Fruit fly (Drosophila melanogaster) whole organism, pupa: ENCODE data around the gene elg1.
A peak's percentile ranks its signal among the peaks of the same experiment; 100 is the strongest.

Experiments
- CG12605 ChIP-seq: fragments of 200-800 bp; sonication (Bioruptor generic); IDR thresholded peaks from 2 replicates; pipeline ENCODE4 v1.3.6; 2022; ENCODE audit warnings: missing biosample characterization, missing genetic modification characterization
- CG13204 ChIP-seq: fragments of 200-800 bp; sonication (Bioruptor generic); optimal IDR thresholded peaks from 2 replicates; lab custom pipeline; 2018; ENCODE audit warnings: missing biosample characterization, mild to moderate bottlenecking, missing genetic modification characterization, moderate library complexity
- CG14655 ChIP-seq: fragments of 200-800 bp; sonication (Bioruptor generic); optimal IDR thresholded peaks from 3 replicates; lab custom pipeline; 2017; ENCODE audit warnings: mild to moderate bottlenecking, missing biosample characterization, missing genetic modification reagents, missing genetic modification characterization
- CG15710 ChIP-seq: fragments of 200-800 bp; sonication (Bioruptor generic); optimal IDR thresholded peaks from 2 replicates; lab custom pipeline; 2018; ENCODE audit warnings: missing biosample characterization, mild to moderate bottlenecking, missing genetic modification characterization, moderate library complexity
- CG32121 ChIP-seq: fragments of 200-800 bp; sonication (Bioruptor generic); IDR thresholded peaks from 2 replicates; pipeline ENCODE4 v1.3.6; 2022; ENCODE audit warnings: missing biosample characterization, missing genetic modification characterization
- CG34367 ChIP-seq: fragments of 200-800 bp; sonication (Bioruptor generic); optimal IDR thresholded peaks from 2 replicates; lab custom pipeline; 2018; ENCODE audit warnings: missing biosample characterization, mild to moderate bottlenecking, missing genetic modification characterization
- CG4496 ChIP-seq: fragments of 200-800 bp; sonication (Bioruptor generic); IDR thresholded peaks from 3 replicates; pipeline ENCODE4 v1.3.6; 2022; ENCODE audit warnings: missing biosample characterization, missing genetic modification characterization
- CG8301 ChIP-seq: fragments of 200-800 bp; sonication (Bioruptor generic); optimal IDR thresholded peaks from 2 replicates; lab custom pipeline; 2018; ENCODE audit warnings: missing biosample characterization, mild to moderate bottlenecking, missing genetic modification characterization
- CG9948 ChIP-seq: fragments of 200-800 bp; sonication (Bioruptor generic); optimal IDR thresholded peaks from 2 replicates; lab custom pipeline; 2018; ENCODE audit warnings: missing biosample characterization, mild to moderate bottlenecking, missing genetic modification characterization, moderate library complexity
- EcR ChIP-seq: fragments of 200-800 bp; sonication (Bioruptor generic); optimal IDR thresholded peaks from 3 replicates; lab custom pipeline; 2019; ENCODE audit warnings: missing biosample characterization, missing genetic modification characterization, mild to moderate bottlenecking, moderate library complexity, missing genetic modification reagents
- Pif1B ChIP-seq: fragments of 200-800 bp; sonication (Bioruptor generic); optimal IDR thresholded peaks from 3 replicates; lab custom pipeline; 2016; ENCODE audit warnings: missing biosample characterization, missing genetic modification characterization
- Snoo ChIP-seq: fragments of 200-800 bp; sonication (Bioruptor generic); optimal IDR thresholded peaks from 3 replicates; lab custom pipeline; 2017; ENCODE audit warnings: missing biosample characterization, mild to moderate bottlenecking, missing genetic modification characterization, inconsistent platforms
- fd96Ca ChIP-seq: fragments of 200-800 bp; sonication (Bioruptor generic); IDR thresholded peaks from 3 replicates; pipeline ENCODE4 v1.3.6; 2022; ENCODE audit warnings: missing biosample characterization, missing genetic modification characterization
- rn ChIP-seq: fragments of 200-800 bp; sonication (Bioruptor generic); IDR thresholded peaks from 2 replicates; pipeline ENCODE4 v1.3.6; 2022; ENCODE audit warnings: missing biosample characterization, missing genetic modification characterization

elg1 gene

dm6 chr3L:16183493-16183892 is 51.7 kb downstream of the elg1 start:
- no peak for TF ChIP-seq CG9948
- no peak for TF ChIP-seq fd96Ca
- peak; percentile 10 for TF ChIP-seq Snoo
- no peak for TF ChIP-seq EcR (GFP tag; lab: Kevin White, UChicago)
- no peak for TF ChIP-seq rn (GFP tag; lab: Robert Waterston, UW)
- TF ChIP-seq CG4496 (GFP tag; lab: Robert Waterston, UW): no peak
- TF ChIP-seq Pif1B (GFP tag; lab: Kevin White, UChicago): no peak
- TF ChIP-seq CG12605 (GFP tag; lab: Robert Waterston, UW): no peak
- TF ChIP-seq CG8301 (tag; lab: Kevin White, UChicago): no peak
- TF ChIP-seq CG15710: no peak
- TF ChIP-seq CG14655: no peak
- TF ChIP-seq CG13204: peak; percentile 15
- TF ChIP-seq CG34367: no peak
- no peak for TF ChIP-seq CG32121 (GFP tag; lab: Robert Waterston, UW)
